Worm (Caenorhabditis elegans): ENCODE results near the gene C27D6.11.
A peak's percentile ranks its signal among the peaks of the same experiment; 100 is the strongest.

Gene C27D6.11

ce11 chrII:5186870-5187269, 25.9 kb upstream of the C27D6.11 start:
- TF ChIP-seq nhr-80 (tag; optimal IDR thresholded peaks at IDR 0.05) (peak; percentile 40), F57A8.1 (GFP tag; optimal IDR thresholded peaks at IDR 0.05) (no peak)

- 0 out of 2 replicates have a peak, but pooled peaks have one; percentile 5 for TF ChIP-seq mcd-1 (GFP tag; IDR thresholded peaks at IDR 0.05)
- TF ChIP-seq ceh-100 (GFP tag; IDR thresholded peaks at IDR 0.05), result no peak
- peak; percentile 44 for TF ChIP-seq ztf-22 (GFP tag; optimal IDR thresholded peaks at IDR 0.05)
- TF ChIP-seq nhr-80 (tag; optimal IDR thresholded peaks at IDR 0.05), result peak; percentile 90
- no peak for TF ChIP-seq fkh-3 (tag; optimal IDR thresholded peaks at IDR 0.05)
- TF ChIP-seq B0336.3 (GFP tag; IDR thresholded peaks at IDR 0.05), result peak; percentile 30; the same call in 1 of the 2 replicates
- TF ChIP-seq unc-62 (GFP tag; optimal IDR thresholded peaks at IDR 0.05), result peak; percentile 30
- TF ChIP-seq lag-1 (GFP tag; IDR thresholded peaks at IDR 0.05), result no peak
- TF ChIP-seq nfyb-1 (GFP tag; IDR thresholded peaks at IDR 0.05), result no peak
Measured at ce11 chrII:5185955-5186539, 25.0 kb upstream of the C27D6.11 start.

- TF ChIP-seq cebp-1 (GFP tag; IDR thresholded peaks at IDR 0.05) (0 out of 2 replicates have a peak, but pooled peaks have one; percentile 51), cebp-1 (tag; optimal IDR thresholded peaks at IDR 0.05) (peak; percentile 30), gei-17 (GFP tag; optimal IDR thresholded peaks at IDR 0.05) (no peak), F55B11.4 (tag; optimal IDR thresholded peaks at IDR 0.05; ENCODE audit: borderline replicate concordance, insufficient read depth) (no peak), athp-1 (tag; optimal IDR thresholded peaks at IDR 0.05) (no peak), ekl-4 (GFP tag; IDR thresholded peaks at IDR 0.05) (no peak), nhr-27 (tag; optimal IDR thresholded peaks at IDR 0.05) (no peak), tbp1 (GFP tag; optimal IDR thresholded peaks at IDR 0.05) (peak; percentile 8), hmg-1.2 (GFP tag; IDR thresholded peaks at IDR 0.05) (0 out of 2 replicates have a peak, but pooled peaks have one; percentile 9), bed-2 (GFP tag; IDR thresholded peaks at IDR 0.05) (no peak), Y95B8A.8 (GFP tag; IDR thresholded peaks at IDR 0.05) (no peak), ztf-22 (GFP tag; optimal IDR thresholded peaks at IDR 0.05) (peak; percentile 83), T26A5.8 (tag; optimal IDR thresholded peaks at IDR 0.05) (no peak), egrh-3 (GFP tag; IDR thresholded peaks at IDR 0.05) (no peak), lsl-1 (GFP tag; optimal IDR thresholded peaks at IDR 0.05) (no peak), atf-7 (tag; optimal IDR thresholded peaks at IDR 0.05) (peak; percentile 77), hmg-20 (GFP tag; IDR thresholded peaks at IDR 0.05) (no peak), tlf-1 (GFP tag; optimal IDR thresholded peaks at IDR 0.05) (no peak), D2030.7 (GFP tag; IDR thresholded peaks at IDR 0.05) (no peak), ceh-27 (GFP tag; optimal IDR thresholded peaks at IDR 0.05) (no peak), let-607 (tag; optimal IDR thresholded peaks at IDR 0.05) (peak in 1 of 2 experiments; percentile 8), F33H1.4 (GFP tag; IDR thresholded peaks at IDR 0.05) (no peak), lir-1 (GFP tag; conservative IDR thresholded peaks at IDR 0.05) (no peak), ceh-91 (GFP tag; IDR thresholded peaks at IDR 0.05) (no peak), nhr-80 (tag; optimal IDR thresholded peaks at IDR 0.05) (peak; percentile 71), ztf-18 (tag; optimal IDR thresholded peaks at IDR 0.05) (no peak)
Measured at ce11 chrII:5184661-5185545, 23.9 kb upstream of the C27D6.11 start.
